Fruit fly (Drosophila melanogaster) S2 (cell line): Measurements from ENCODE around the gene CG2767.
"Not testable (repeated sequence)": the region's sequence is repeated elsewhere in the genome, so short reads cannot be mapped to it uniquely, and the experiment has no call there.

Experiments
- CG8478 ChIP-seq: fragments of >200 bp; optimal IDR thresholded peaks from 2 replicates; lab custom pipeline; 2018
- CTCF ChIP-seq, 2 experiments: fragments of >200 bp; optimal IDR thresholded peaks; 2 replicates each; lab custom pipeline; 2018

dm6 chr3R:8049373-8049772, 41.5 kb upstream of the CG2767 start, which contains the start of gene CG43061:
- not testable (repeated sequence) for TF ChIP-seq CG8478 (lab: Kevin White, UChicago); CTCF (optimal IDR thresholded peaks at IDR 0.05; lab: Kevin White, UChicago)
